Fruit fly (Drosophila melanogaster) whole organism, adult: Measurements from ENCODE around the gene CG12507.

Source experiments
- CG11617 ChIP-seq: fragments of 200-800 bp; sonication (Bioruptor generic); optimal IDR thresholded peaks from 2 replicates; lab custom pipeline; 2017; ENCODE audit warnings: mild to moderate bottlenecking, missing biosample characterization, missing genetic modification reagents, missing genetic modification characterization
- CG12768 ChIP-seq: fragments of 200-800 bp; sonication (Bioruptor generic); optimal IDR thresholded peaks from 2 replicates; lab custom pipeline; 2017; ENCODE audit warnings: missing biosample characterization, missing genetic modification characterization, mild to moderate bottlenecking, moderate library complexity, missing genetic modification reagents
- CG14711 ChIP-seq: fragments of 200-800 bp; sonication (Bioruptor generic); optimal IDR thresholded peaks from 2 replicates; lab custom pipeline; 2018; ENCODE audit warnings: missing biosample characterization, mild to moderate bottlenecking, missing genetic modification characterization, moderate library complexity
- CG1620 ChIP-seq: fragments of 200-800 bp; sonication (Bioruptor generic); optimal IDR thresholded peaks from 2 replicates; lab custom pipeline; 2016; ENCODE audit warnings: missing biosample characterization, missing genetic modification characterization
- CG33017 ChIP-seq: fragments of 200-800 bp; sonication (Bioruptor generic); optimal IDR thresholded peaks from 2 replicates; lab custom pipeline; 2018; ENCODE audit warnings: missing biosample characterization, mild to moderate bottlenecking, missing genetic modification characterization, moderate library complexity
- CG5204 ChIP-seq: fragments of 200-800 bp; sonication (Bioruptor generic); optimal IDR thresholded peaks from 2 replicates; lab custom pipeline; 2016; ENCODE audit warnings: missing biosample characterization, missing genetic modification characterization
- CG7045 ChIP-seq: fragments of 200-800 bp; sonication (Bioruptor generic); optimal IDR thresholded peaks from 2 replicates; lab custom pipeline; 2017; ENCODE audit warnings: missing biosample characterization, mild to moderate bottlenecking, missing genetic modification characterization
- CG7101 ChIP-seq: fragments of 200-800 bp; sonication (Bioruptor generic); optimal IDR thresholded peaks from 2 replicates; lab custom pipeline; 2018; ENCODE audit warnings: missing biosample characterization, mild to moderate bottlenecking, missing genetic modification characterization, moderate library complexity
- Clk ChIP-seq: fragments of 200-800 bp; sonication (Bioruptor generic); optimal IDR thresholded peaks from 2 replicates; lab custom pipeline; 2017; ENCODE audit warnings: missing biosample characterization, missing genetic modification characterization
- Crg-1 ChIP-seq: fragments of 200-800 bp; sonication (Bioruptor generic); optimal IDR thresholded peaks from 2 replicates; lab custom pipeline; 2016; ENCODE audit warnings: missing biosample characterization, missing genetic modification characterization
- Hr96 ChIP-seq: fragments of 200-800 bp; sonication (Bioruptor generic); optimal IDR thresholded peaks from 2 replicates; lab custom pipeline; 2016; ENCODE audit warnings: missing biosample characterization, missing genetic modification characterization
- Mnt ChIP-seq: fragments of 200-800 bp; sonication (Bioruptor generic); optimal IDR thresholded peaks from 2 replicates; lab custom pipeline; 2016; ENCODE audit warnings: missing biosample characterization, mild to moderate bottlenecking, missing genetic modification characterization
- bab1 ChIP-seq: fragments of 200-800 bp; sonication (Bioruptor generic); optimal IDR thresholded peaks from 3 replicates; lab custom pipeline; 2019; ENCODE audit warnings: missing biosample characterization, mild to moderate bottlenecking, missing genetic modification characterization, moderate library complexity
- cic ChIP-seq: fragments of 200-800 bp; sonication (Bioruptor generic); optimal IDR thresholded peaks from 2 replicates; lab custom pipeline; 2017; ENCODE audit warnings: missing biosample characterization, mild to moderate bottlenecking, missing genetic modification characterization, moderate library complexity
- cnc ChIP-seq, 2 experiments: fragments of >200 bp; optimal IDR thresholded peaks; 2 replicates each; lab custom pipeline; 2017
- kay ChIP-seq: fragments of 200-800 bp; sonication (Bioruptor generic); peaks from one replicate; lab custom pipeline; 2016; ENCODE audit warnings: missing biosample characterization, missing genetic modification characterization, borderline replicate concordance
- ovo ChIP-seq: fragments of 200-800 bp; sonication (Bioruptor generic); optimal IDR thresholded peaks from 2 replicates; lab custom pipeline; 2016; ENCODE audit warnings: missing biosample characterization, missing genetic modification characterization
- pad ChIP-seq: fragments of 200-800 bp; sonication (Bioruptor generic); optimal IDR thresholded peaks from 3 replicates; lab custom pipeline; 2017; ENCODE audit warnings: missing biosample characterization, missing genetic modification characterization, mild to moderate bottlenecking, moderate library complexity, missing genetic modification reagents
- tj ChIP-seq: fragments of 200-800 bp; sonication (Bioruptor generic); optimal IDR thresholded peaks from 3 replicates; lab custom pipeline; 2017; ENCODE audit warnings: missing biosample characterization, mild to moderate bottlenecking, missing genetic modification characterization, moderate library complexity
- toe ChIP-seq: fragments of 200-800 bp; sonication (Bioruptor generic); optimal IDR thresholded peaks from 2 replicates; lab custom pipeline; 2016; ENCODE audit warnings: missing biosample characterization, missing genetic modification characterization

The CG12507 gene

DNA sequence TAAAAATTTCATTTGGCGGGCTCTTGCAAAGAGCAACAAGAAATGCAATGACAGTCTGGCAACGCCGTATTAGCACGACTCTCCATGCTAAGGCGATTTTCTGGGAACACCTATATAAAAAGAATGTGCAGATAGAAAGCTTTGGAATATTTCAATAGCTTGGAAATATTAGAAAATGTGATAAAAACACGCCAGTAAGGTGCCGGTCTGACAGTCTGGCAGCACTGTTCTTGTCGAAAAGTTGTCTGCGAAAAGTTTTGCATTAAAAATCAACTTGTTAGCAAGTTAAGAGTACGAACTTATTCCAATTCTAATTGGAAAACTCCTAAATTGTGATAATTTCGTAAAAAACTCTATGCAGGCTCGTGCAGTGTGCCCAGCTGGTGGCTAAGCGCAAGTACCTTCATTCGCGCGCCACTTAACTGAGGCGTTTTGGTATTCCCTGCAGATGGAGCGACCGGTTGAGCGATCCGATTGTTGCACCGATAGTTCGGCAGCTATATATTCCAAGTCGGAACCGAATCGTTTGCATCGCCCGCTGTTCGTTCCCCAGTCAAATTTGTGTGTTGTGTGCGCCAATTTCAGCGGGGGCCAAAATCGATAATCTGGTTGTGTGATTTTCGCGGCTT, 11.7 kb upstream of the CG12507 start, which contains the start of gene eas:
Gene eas (plus strand): TSS at position 451 of the 629 bp plus-strand sequence.
- peak; percentile 6 for TF ChIP-seq CG33017
- TF ChIP-seq ovo = peak; percentile 28
- peak; percentile 33 for TF ChIP-seq Mnt (GFP tag; lab: Kevin White, UChicago)
- peak in 1 of 2 experiments; percentile 59 for TF ChIP-seq cnc (optimal IDR thresholded peaks at IDR 0.05; lab: Kevin White, UChicago)
- no peak for TF ChIP-seq CG14711 (tag; lab: Kevin White, UChicago)
- TF ChIP-seq CG1620 (GFP tag; lab: Kevin White, UChicago) = peak; percentile 30
- TF ChIP-seq CG11617 (GFP tag; lab: Kevin White, UChicago) = no peak

DNA sequence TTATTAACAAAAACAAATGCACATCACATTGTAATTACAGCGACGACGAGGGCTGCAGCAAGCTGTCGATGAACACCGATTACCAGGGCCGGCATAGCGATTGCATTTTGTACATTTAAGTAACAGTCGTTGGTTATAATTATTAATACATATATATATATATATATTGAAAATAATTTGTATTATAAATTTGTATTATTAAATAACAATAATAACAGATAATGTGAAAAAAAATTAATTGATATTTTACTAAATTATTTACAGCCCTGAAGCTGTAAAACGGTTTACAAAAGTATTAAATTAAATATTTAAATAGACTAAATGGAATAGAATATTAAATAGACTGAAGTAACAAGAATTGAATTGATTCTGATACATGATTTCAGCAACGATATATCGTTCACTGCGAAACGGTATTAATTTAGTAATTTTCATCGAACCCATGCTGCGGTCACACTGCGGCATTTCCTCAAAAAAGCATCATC, 9.6 kb upstream of the CG12507 start, which contains the start of the genes kat80 and Prosalpha4:
Gene kat80 (minus strand): TSS at position 327 of the 485 bp plus-strand sequence.
Gene Prosalpha4 (plus strand): TSS at position 417 of the 485 bp plus-strand sequence.
- TF ChIP-seq CG11617 (GFP tag; lab: Kevin White, UChicago) (peak; percentile 68), ovo (peak; percentile 20), tj (GFP tag; lab: Kevin White, UChicago) (peak; percentile 41), CG5204 (GFP tag; lab: Kevin White, UChicago) (no peak), CG12768 (GFP tag; lab: Kevin White, UChicago) (no peak), CG1620 (GFP tag; lab: Kevin White, UChicago) (peak; percentile 26), cnc (optimal IDR thresholded peaks at IDR 0.05; lab: Kevin White, UChicago) (no peak), Clk (GFP tag; lab: Kevin White, UChicago) (no peak), bab1 (GFP tag; lab: Kevin White, UChicago) (no peak), Hr96 (GFP tag; lab: Kevin White, UChicago) (no peak), Crg-1 (GFP tag; lab: Kevin White, UChicago) (no peak), kay (GFP tag; lab: Kevin White, UChicago) (no peak), CG7101 (tag; lab: Kevin White, UChicago) (peak; percentile 68), cic (GFP tag; lab: Kevin White, UChicago) (no peak), toe (GFP tag; lab: Kevin White, UChicago) (peak; percentile 49), Mnt (GFP tag; lab: Kevin White, UChicago) (peak; percentile 32), CG7045 (GFP tag; lab: Kevin White, UChicago) (no peak), CG14711 (tag; lab: Kevin White, UChicago) (peak; percentile 72), pad (peak; percentile 22), CG33017 (no peak)

DNA sequence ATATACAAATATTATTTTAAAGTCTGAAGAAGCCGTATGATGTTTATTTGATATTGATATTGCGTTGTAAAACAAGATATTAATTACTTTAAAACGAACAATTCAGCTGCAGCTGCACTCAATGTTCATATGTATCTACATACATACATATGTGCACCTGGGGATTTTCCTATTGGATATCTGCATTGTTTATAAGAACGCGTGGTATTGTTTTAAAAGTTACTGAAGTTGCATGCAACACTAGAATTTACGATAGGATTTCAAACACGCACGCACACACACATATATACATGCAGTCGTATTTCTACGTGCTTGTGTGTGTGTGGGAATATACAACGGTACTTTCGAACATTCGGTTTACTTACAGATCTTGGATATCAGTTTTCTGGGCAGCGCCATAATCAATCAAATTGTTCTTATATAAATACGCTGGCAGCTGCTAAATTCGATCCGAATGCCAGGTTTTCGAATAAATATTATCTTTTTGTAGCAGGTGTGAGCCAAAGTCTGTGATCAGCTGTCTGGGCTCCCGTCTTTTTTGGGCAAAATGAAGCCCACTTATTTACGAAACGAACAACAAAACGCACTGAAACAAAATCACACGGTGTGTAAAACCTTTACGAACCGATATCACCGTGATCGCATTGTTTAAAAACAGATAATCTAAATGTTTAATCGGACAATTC, 9.0 kb upstream of the CG12507 start:
- TF ChIP-seq ovo = peak; percentile 48
- no peak for TF ChIP-seq cic (GFP tag; lab: Kevin White, UChicago)

DNA sequence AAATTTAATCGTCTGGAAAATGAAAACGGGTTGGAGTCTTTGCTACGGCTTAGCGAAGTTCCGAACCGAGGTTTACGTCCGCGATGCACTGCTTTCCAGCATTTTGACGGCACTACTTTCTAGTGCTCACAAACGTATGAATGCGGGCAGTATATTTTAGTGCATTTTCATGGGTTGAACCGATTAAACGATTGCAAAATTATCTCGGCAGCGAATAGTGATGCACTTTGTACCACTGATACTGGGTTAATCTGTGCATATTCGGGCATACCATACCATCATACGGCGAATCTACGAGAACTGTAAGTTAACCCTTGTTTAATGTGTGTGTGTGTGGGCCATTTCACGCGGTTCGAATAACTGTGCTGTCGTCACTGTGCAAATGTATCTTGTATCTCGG, 4.5 kb upstream of the CG12507 start, which contains the start of gene Mfe2:
Gene Mfe2 (plus strand): TSS at position 157 of the 400 bp plus-strand sequence.
- TF ChIP-seq Mnt (GFP tag; lab: Kevin White, UChicago) = peak; percentile 74
- peak; percentile 36 for TF ChIP-seq CG33017
- TF ChIP-seq pad = peak; percentile 74
- TF ChIP-seq Clk (GFP tag; lab: Kevin White, UChicago) = peak; percentile 6
- peak; percentile 70 for TF ChIP-seq bab1 (GFP tag; lab: Kevin White, UChicago)
- TF ChIP-seq Crg-1 (GFP tag; lab: Kevin White, UChicago) = peak; percentile 84
- peak; percentile 49 for TF ChIP-seq toe (GFP tag; lab: Kevin White, UChicago)
- TF ChIP-seq CG1620 (GFP tag; lab: Kevin White, UChicago) = peak; percentile 86
- TF ChIP-seq kay (GFP tag; lab: Kevin White, UChicago) = no peak
- peak; percentile 76 for TF ChIP-seq ovo
- TF ChIP-seq cnc (optimal IDR thresholded peaks at IDR 0.05; lab: Kevin White, UChicago) = no peak
- TF ChIP-seq CG12768 (GFP tag; lab: Kevin White, UChicago) = peak; percentile 85
- TF ChIP-seq CG7101 (tag; lab: Kevin White, UChicago) = peak; percentile 67
- peak; percentile 8 for TF ChIP-seq CG7045 (GFP tag; lab: Kevin White, UChicago)
- peak; percentile 10 for TF ChIP-seq CG5204 (GFP tag; lab: Kevin White, UChicago)
- peak; percentile 22 for TF ChIP-seq tj (GFP tag; lab: Kevin White, UChicago)
- TF ChIP-seq Hr96 (GFP tag; lab: Kevin White, UChicago) = no peak
- TF ChIP-seq cic (GFP tag; lab: Kevin White, UChicago) = peak; percentile 53
- peak; percentile 44 for TF ChIP-seq CG14711 (tag; lab: Kevin White, UChicago)
- peak; percentile 63 for TF ChIP-seq CG11617 (GFP tag; lab: Kevin White, UChicago)

DNA sequence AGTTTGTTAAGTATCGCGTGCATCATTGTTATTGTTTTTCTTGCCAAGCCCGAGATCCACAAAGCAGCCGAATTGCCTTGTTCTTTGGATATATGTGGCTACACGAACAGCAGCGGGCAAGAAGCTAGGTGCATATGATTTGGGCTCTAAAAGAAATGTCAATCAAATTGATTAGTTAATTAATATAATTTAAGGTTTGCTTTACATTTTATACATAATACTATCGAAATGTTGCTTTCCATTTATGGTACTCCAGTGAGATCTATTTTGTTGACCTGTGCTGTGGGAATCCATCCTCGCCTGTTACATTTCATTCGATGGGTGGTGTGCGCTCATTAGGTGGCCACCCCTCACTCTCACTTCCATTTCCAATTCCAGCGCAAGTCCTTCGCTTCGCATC, 2.9 kb downstream of the CG12507 start:
- TF ChIP-seq CG7045 (GFP tag; lab: Kevin White, UChicago) (no peak), pad (no peak), CG11617 (GFP tag; lab: Kevin White, UChicago) (no peak), Mnt (GFP tag; lab: Kevin White, UChicago) (no peak), kay (GFP tag; lab: Kevin White, UChicago) (no peak), CG1620 (GFP tag; lab: Kevin White, UChicago) (no peak)
